Worm (Caenorhabditis elegans) whole organism, L3 larva: Measurements from ENCODE around the gene spp-14.
A peak's percentile ranks its signal among the peaks of the same experiment; 100 is the strongest.

ENCODE experiments used
- ZK546.5 ChIP-seq: sonication (generic microtip); optimal IDR thresholded peaks from 2 replicates; lab custom pipeline; 2017; ENCODE audit warnings: missing biosample characterization, missing genetic modification characterization
- aly-2 ChIP-seq: fragments of 150-350 bp; optimal IDR thresholded peaks from 2 replicates; lab custom pipeline; 2014; ENCODE audit warnings: missing biosample characterization, missing genetic modification characterization
- ceh-28 ChIP-seq: fragments of 150-350 bp; optimal IDR thresholded peaks from 2 replicates; lab custom pipeline; 2014; ENCODE audit warnings: missing biosample characterization, missing genetic modification reagents, missing genetic modification characterization
- ceh-9 ChIP-seq: sonication (generic microtip); optimal IDR thresholded peaks from 2 replicates; lab custom pipeline; 2018; ENCODE audit warnings: missing biosample characterization, missing genetic modification characterization
- elt-1 ChIP-seq: fragments of 150-350 bp; optimal IDR thresholded peaks from 2 replicates; lab custom pipeline; 2014; ENCODE audit warnings: missing biosample characterization, missing genetic modification characterization
- elt-2 ChIP-seq: sonication (generic microtip); optimal IDR thresholded peaks from 2 replicates; lab custom pipeline; 2016; ENCODE audit warnings: missing genetic modification reagents, mild to moderate bottlenecking, missing genetic modification characterization, missing compliant biosample characterization
- eor-1 ChIP-seq, 2 experiments: fragments of 150-350 bp; optimal IDR thresholded peaks; 2 replicates each; lab custom pipeline; 2014 to 2018; ENCODE audit warnings: missing biosample characterization in 2 of 2, missing genetic modification characterization in 2 of 2
- fkh-10 ChIP-seq: sonication (generic microtip); optimal IDR thresholded peaks from 2 replicates; lab custom pipeline; 2017; ENCODE audit warnings: missing biosample characterization, missing genetic modification reagents, missing genetic modification characterization
- hmg-11 ChIP-seq: sonication (generic microtip); optimal IDR thresholded peaks from 2 replicates; lab custom pipeline; 2016; ENCODE audit warnings: missing genetic modification characterization, missing compliant biosample characterization
- jun-1 ChIP-seq: fragments of 150-350 bp; optimal IDR thresholded peaks from 2 replicates; lab custom pipeline; 2014; ENCODE audit warnings: missing biosample characterization, missing genetic modification reagents, missing genetic modification characterization
- lin-15B ChIP-seq: fragments of 150-350 bp; optimal IDR thresholded peaks from 2 replicates; lab custom pipeline; 2014; ENCODE audit warnings: missing biosample characterization, missing genetic modification characterization
- lin-39 ChIP-seq: fragments of 150-350 bp; optimal IDR thresholded peaks from 2 replicates; lab custom pipeline; 2018; ENCODE audit warnings: missing biosample characterization, missing genetic modification reagents, missing genetic modification characterization
- lsy-12 ChIP-seq: sonication (generic microtip); optimal IDR thresholded peaks from 2 replicates; lab custom pipeline; 2016; ENCODE audit warnings: mild to moderate bottlenecking, missing genetic modification characterization, missing compliant biosample characterization
- mdl-1 ChIP-seq: fragments of 150-350 bp; optimal IDR thresholded peaks from 2 replicates; lab custom pipeline; 2014; ENCODE audit warnings: missing biosample characterization, missing genetic modification characterization
- mml-1 ChIP-seq: fragments of 150-350 bp; sonication (generic microtip); optimal IDR thresholded peaks from 3 replicates; lab custom pipeline; 2014; ENCODE audit warnings: missing biosample characterization, missing genetic modification characterization
- nfya-1 ChIP-seq: sonication (generic microtip); optimal IDR thresholded peaks from 2 replicates; lab custom pipeline; 2017; ENCODE audit warnings: missing genetic modification characterization, mild to moderate bottlenecking, missing compliant biosample characterization, antibody characterized with exemption, moderate library complexity; ENCODE audit not compliant: insufficient read depth
- nhr-12 ChIP-seq: fragments of 150-350 bp; optimal IDR thresholded peaks from 2 replicates; lab custom pipeline; 2014; ENCODE audit warnings: missing biosample characterization, missing genetic modification characterization
- nhr-23 ChIP-seq: fragments of 150-350 bp; optimal IDR thresholded peaks from 2 replicates; lab custom pipeline; 2014; ENCODE audit warnings: missing biosample characterization, missing genetic modification reagents, missing genetic modification characterization
- nhr-237 ChIP-seq: fragments of 150-350 bp; optimal IDR thresholded peaks from 2 replicates; lab custom pipeline; 2014; ENCODE audit warnings: missing biosample characterization, missing genetic modification characterization
- nhr-25 ChIP-seq: sonication (generic microtip); optimal IDR thresholded peaks from 2 replicates; lab custom pipeline; 2017; ENCODE audit warnings: missing biosample characterization, missing genetic modification characterization
- nhr-28 ChIP-seq: fragments of 150-350 bp; optimal IDR thresholded peaks from 2 replicates; lab custom pipeline; 2014; ENCODE audit warnings: missing biosample characterization, missing genetic modification characterization
- nhr-43 ChIP-seq: sonication (generic microtip); optimal IDR thresholded peaks from 2 replicates; lab custom pipeline; 2016; ENCODE audit warnings: mild to moderate bottlenecking, missing genetic modification characterization, missing compliant biosample characterization; ENCODE audit not compliant: poor library complexity, severe bottlenecking
- nhr-76 ChIP-seq: fragments of 150-350 bp; sonication (generic microtip); optimal IDR thresholded peaks from 5 replicates; lab custom pipeline; 2014; ENCODE audit warnings: missing biosample characterization, missing genetic modification characterization
- nhr-77 ChIP-seq: fragments of 150-350 bp; optimal IDR thresholded peaks from 2 replicates; lab custom pipeline; 2014; ENCODE audit warnings: missing biosample characterization, missing genetic modification characterization
- pha-4 ChIP-seq: fragments of 150-350 bp; optimal IDR thresholded peaks from 2 replicates; lab custom pipeline; 2014; ENCODE audit warnings: missing biosample characterization, missing genetic modification reagents, missing genetic modification characterization
- pqm-1 ChIP-seq: fragments of 150-350 bp; optimal IDR thresholded peaks from 2 replicates; lab custom pipeline; 2017; ENCODE audit warnings: missing biosample characterization, missing genetic modification characterization, inconsistent platforms
- sea-2 ChIP-seq: fragments of 150-350 bp; sonication (generic microtip); optimal IDR thresholded peaks from 4 replicates; lab custom pipeline; 2014; ENCODE audit warnings: missing biosample characterization, missing genetic modification reagents, missing genetic modification characterization
- skn-1 ChIP-seq: fragments of 150-350 bp; optimal IDR thresholded peaks from 2 replicates; lab custom pipeline; 2014; ENCODE audit warnings: missing biosample characterization, missing genetic modification characterization
- snpc-4 ChIP-seq: fragments of 150-350 bp; optimal IDR thresholded peaks from 2 replicates; lab custom pipeline; 2014; ENCODE audit warnings: missing biosample characterization, missing genetic modification characterization
- unc-39 ChIP-seq: sonication (generic microtip); optimal IDR thresholded peaks from 4 replicates; lab custom pipeline; 2017; ENCODE audit warnings: missing biosample characterization, missing genetic modification characterization
- unc-62 ChIP-seq: fragments of 150-350 bp; sonication (generic microtip); optimal IDR thresholded peaks from 4 replicates; lab custom pipeline; 2014; ENCODE audit warnings: missing biosample characterization, missing genetic modification reagents, missing genetic modification characterization
- zag-1 ChIP-seq: fragments of 150-350 bp; optimal IDR thresholded peaks from 2 replicates; lab custom pipeline; 2014; ENCODE audit warnings: missing biosample characterization, missing genetic modification characterization
- ztf-11 ChIP-seq: fragments of 150-350 bp; optimal IDR thresholded peaks from 2 replicates; lab custom pipeline; 2014; ENCODE audit warnings: missing biosample characterization, missing genetic modification characterization
- ztf-4 ChIP-seq: fragments of 150-350 bp; optimal IDR thresholded peaks from 2 replicates; lab custom pipeline; 2014; ENCODE audit warnings: missing biosample characterization, missing genetic modification characterization

Gene spp-14

DNA sequence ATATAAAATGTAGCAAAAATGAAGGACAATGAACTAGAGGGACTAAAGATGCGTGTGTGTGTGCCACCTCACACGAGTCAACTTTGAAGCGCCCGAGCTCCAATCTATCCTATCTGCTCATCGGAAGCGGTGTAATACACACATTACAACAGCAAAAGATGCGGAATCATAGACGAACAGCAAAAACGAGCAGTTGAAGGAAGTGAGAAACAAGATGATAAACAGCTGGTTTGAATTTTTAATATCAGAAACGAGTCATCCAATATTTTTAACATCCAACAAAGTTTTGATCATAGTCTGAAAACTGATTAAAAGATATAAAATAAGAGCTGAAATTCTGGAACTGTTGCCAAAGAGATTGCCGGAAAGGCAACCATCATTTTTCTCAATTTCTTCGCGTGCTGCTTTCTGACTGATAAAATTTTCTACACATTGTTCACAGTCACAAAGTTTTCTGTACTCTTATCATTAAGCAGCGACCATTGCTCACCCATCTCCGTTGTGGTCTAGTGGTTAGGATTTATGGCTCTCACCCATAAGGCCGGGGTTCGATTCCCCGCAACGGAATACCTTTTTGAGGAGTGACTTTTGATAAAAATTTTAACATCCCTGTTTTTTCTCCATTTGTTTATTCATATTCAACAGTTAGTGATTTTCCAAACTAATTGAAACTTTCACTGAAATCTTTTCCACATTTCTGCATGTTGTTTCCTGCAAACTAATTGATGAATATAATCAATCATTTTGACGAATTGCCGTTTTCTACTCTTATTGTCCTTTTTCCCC, 45.0 kb upstream of the spp-14 start, which contains the start of gene stn-2:
Gene stn-2 (minus strand): TSS at position 75 of the 786 bp plus-strand sequence.
- TF ChIP-seq nfya-1 (tag; lab: Kevin White, UChicago) (peak; percentile 16), lin-39 (tag; lab: Kevin White, UChicago) (peak; percentile 32), nhr-23 (tag; lab: Kevin White, UChicago) (no peak), nhr-77 (tag; lab: Kevin White, UChicago) (no peak), nhr-43 (peak; percentile 56), elt-2 (peak; percentile 24), lin-15B (no peak), mdl-1 (tag; lab: Kevin White, UChicago) (no peak), pha-4 (tag; lab: Kevin White, UChicago) (peak; percentile 20), jun-1 (tag; lab: Kevin White, UChicago) (no peak), skn-1 (tag; lab: Kevin White, UChicago) (no peak), nhr-28 (tag; lab: Kevin White, UChicago) (no peak), ceh-9 (tag; lab: Kevin White, UChicago) (no peak), aly-2 (tag; lab: Kevin White, UChicago) (no peak), ztf-4 (tag; lab: Kevin White, UChicago) (no peak), lsy-12 (tag; lab: Kevin White, UChicago) (no peak)
- TF ChIP-seq, all 47 proteins: peak for 5

DNA sequence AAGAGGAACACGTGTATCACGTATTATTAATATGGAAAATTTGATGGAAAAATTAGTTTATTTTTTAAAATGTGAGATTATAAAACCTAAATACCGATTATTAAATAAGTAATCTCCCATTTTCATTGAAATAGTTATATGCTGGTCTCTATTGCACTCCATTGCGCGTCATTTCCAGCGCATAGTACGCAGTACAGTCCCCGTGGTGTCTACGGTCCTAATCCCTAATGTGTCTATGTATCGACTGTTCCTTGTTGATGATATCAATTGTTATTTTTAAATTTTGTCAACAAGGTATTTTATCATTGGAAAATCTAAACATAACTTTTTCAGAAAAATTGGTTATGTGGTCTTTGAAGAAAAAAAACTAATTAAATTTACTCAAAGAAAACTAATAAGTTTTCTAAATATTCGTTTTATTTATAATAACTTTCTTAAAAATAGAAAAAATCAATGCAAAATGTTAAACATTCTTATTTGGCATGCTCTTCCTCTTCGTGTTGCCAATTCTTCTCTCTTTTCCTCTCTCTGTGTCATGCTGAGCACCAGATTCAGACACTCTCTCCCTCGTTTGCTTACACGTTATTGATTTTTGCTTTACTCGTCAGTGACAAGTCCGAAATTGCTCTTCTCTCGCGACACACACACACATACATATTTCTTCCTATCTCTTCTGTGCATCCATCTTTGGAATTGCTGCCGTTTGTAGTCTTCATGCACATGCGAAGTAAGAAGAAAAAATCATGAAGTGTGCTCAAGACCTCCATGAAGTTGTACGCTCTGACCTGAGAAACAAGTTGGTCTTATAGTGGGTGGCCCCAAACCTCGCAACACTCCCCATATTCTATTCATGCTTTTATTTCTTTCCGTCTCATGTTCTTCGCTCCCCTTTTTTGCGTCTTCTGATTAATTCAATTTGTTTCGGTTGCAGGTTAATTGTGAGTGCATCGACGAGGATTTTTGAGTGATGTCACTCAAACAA, 43.5 kb upstream of the spp-14 start, which contains the start of gene unc-18:
Gene unc-18 (plus strand): TSS at position 932 of the 982 bp plus-strand sequence.
- peak; percentile 65 for TF ChIP-seq nfya-1 (tag; lab: Kevin White, UChicago)
- TF ChIP-seq pha-4 (tag; lab: Kevin White, UChicago) = peak; percentile 55
- TF ChIP-seq snpc-4 (tag; lab: Kevin White, UChicago) = no peak
- peak; percentile 69 for TF ChIP-seq lin-39 (tag; lab: Kevin White, UChicago)
- no peak for TF ChIP-seq ztf-11 (tag; lab: Kevin White, UChicago)
- peak; percentile 75 for TF ChIP-seq ceh-28
- peak; percentile 25 for TF ChIP-seq elt-1 (tag; lab: Kevin White, UChicago)
- no peak for TF ChIP-seq fkh-10 (GFP tag; lab: Kevin White, UChicago)
- TF ChIP-seq unc-62 (GFP tag; lab: Kevin White, UChicago) = peak; percentile 65
- peak; percentile 46 for TF ChIP-seq sea-2
- peak; percentile 44 for TF ChIP-seq hmg-11

DNA sequence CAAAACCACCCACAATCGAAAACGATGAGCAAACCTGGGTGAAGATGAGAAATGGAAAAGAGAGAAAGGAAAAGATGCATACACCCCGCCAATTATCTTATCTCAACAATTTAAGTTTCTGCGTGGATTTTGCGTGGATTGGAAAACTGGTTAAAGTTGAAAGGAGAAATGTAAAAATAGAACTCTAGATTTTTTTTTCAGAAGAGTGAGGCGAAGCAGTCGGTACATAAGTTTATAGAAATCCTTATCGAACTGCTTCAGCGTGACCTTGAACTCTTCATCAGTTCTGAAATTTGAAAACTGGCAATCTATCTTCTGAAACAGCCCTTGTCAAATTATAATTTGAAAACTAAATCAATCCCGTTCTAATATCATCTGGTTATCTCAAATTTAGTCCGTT, 36.7 kb upstream of the spp-14 start, which contains the start of gene clik-2:
Gene clik-2 (minus strand): TSS at position 101 of the 400 bp plus-strand sequence.
- no peak for TF ChIP-seq nhr-12 (tag; lab: Kevin White, UChicago)
- no peak for TF ChIP-seq zag-1 (tag; lab: Kevin White, UChicago)
- no peak for TF ChIP-seq pha-4 (tag; lab: Kevin White, UChicago)
- TF ChIP-seq nfya-1 (tag; lab: Kevin White, UChicago) = no peak
- no peak for TF ChIP-seq nhr-43
- TF ChIP-seq hmg-11 = no peak
- TF ChIP-seq nhr-28 (tag; lab: Kevin White, UChicago) = no peak
- TF ChIP-seq eor-1 (tag; optimal IDR thresholded peaks at IDR 0.05; lab: Kevin White, UChicago) = no peak
- TF ChIP-seq mdl-1 (tag; lab: Kevin White, UChicago) = no peak
- TF ChIP-seq lin-15B = no peak
- TF ChIP-seq nhr-237 (tag; lab: Kevin White, UChicago) = no peak
- no peak for TF ChIP-seq nhr-23 (tag; lab: Kevin White, UChicago)
- no peak for TF ChIP-seq elt-1 (tag; lab: Kevin White, UChicago)
- TF ChIP-seq ZK546.5 (tag; lab: Kevin White, UChicago) = no peak
- TF ChIP-seq pqm-1 (tag; lab: Kevin White, UChicago) = no peak
- TF ChIP-seq nhr-76 (tag; lab: Kevin White, UChicago) = no peak
- no peak for TF ChIP-seq skn-1 (tag; lab: Kevin White, UChicago)
- TF ChIP-seq mml-1 (tag; lab: Kevin White, UChicago) = no peak
- TF ChIP-seq unc-39 (tag; lab: Kevin White, UChicago) = no peak
- TF ChIP-seq nhr-25 (tag; lab: Kevin White, UChicago) = no peak
- TF ChIP-seq, all 47 proteins: peak for 0
